Worm (Caenorhabditis elegans) whole organism, late embryonic: Measurements from ENCODE around the gene srtx-1.

Experiments
- C08G9.2 ChIP-seq: sonication (generic microtip); optimal IDR thresholded peaks from 2 replicates; lab custom pipeline; 2016; ENCODE audit warnings: mild to moderate bottlenecking, missing genetic modification characterization, moderate library complexity, missing compliant biosample characterization
- K02D7.2 ChIP-seq: sonication (generic microtip); optimal IDR thresholded peaks from 2 replicates; lab custom pipeline; 2017; ENCODE audit warnings: mild to moderate bottlenecking, missing genetic modification characterization, missing compliant biosample characterization
- ama-1 ChIP-seq: fragments of 150-350 bp; optimal IDR thresholded peaks from 2 replicates; lab custom pipeline; 2014
- ceh-14 ChIP-seq: sonication (generic microtip); optimal IDR thresholded peaks from 2 replicates; lab custom pipeline; 2016; ENCODE audit warnings: missing genotype, missing genetic modification characterization, missing compliant biosample characterization
- ceh-19 ChIP-seq: fragments of 200-800 bp; sonication (Bioruptor generic); optimal IDR thresholded peaks from 2 replicates; lab custom pipeline; 2018; ENCODE audit warnings: mild to moderate bottlenecking, missing genetic modification characterization, missing compliant biosample characterization
- ceh-2 ChIP-seq: sonication (generic microtip); optimal IDR thresholded peaks from 2 replicates; lab custom pipeline; 2016; ENCODE audit warnings: missing genotype, missing genetic modification characterization, missing compliant biosample characterization
- ceh-31 ChIP-seq: sonication (generic microtip); optimal IDR thresholded peaks from 2 replicates; lab custom pipeline; 2016; ENCODE audit warnings: missing genetic modification characterization, missing compliant biosample characterization
- ceh-45 ChIP-seq: fragments of 200-800 bp; sonication (Bioruptor generic); IDR thresholded peaks from 2 replicates; pipeline ENCODE4 v1.3.6; 2022; ENCODE audit warnings: missing genetic modification reagents, missing genetic modification characterization, missing compliant biosample characterization
- ceh-48 ChIP-seq: sonication (generic microtip); optimal IDR thresholded peaks from 2 replicates; lab custom pipeline; 2016; ENCODE audit warnings: missing genetic modification characterization, inconsistent platforms, missing compliant biosample characterization
- ceh-6 ChIP-seq: fragments of 200-800 bp; sonication (Bioruptor generic); optimal IDR thresholded peaks from 2 replicates; lab custom pipeline; 2018; ENCODE audit warnings: mild to moderate bottlenecking, missing genetic modification characterization, missing compliant biosample characterization
- ceh-9 ChIP-seq: sonication (generic microtip); optimal IDR thresholded peaks from 2 replicates; lab custom pipeline; 2016; ENCODE audit warnings: mild to moderate bottlenecking, missing genetic modification characterization, inconsistent platforms, missing compliant biosample characterization
- che-1 ChIP-seq: sonication (generic microtip); optimal IDR thresholded peaks from 2 replicates; lab custom pipeline; 2016; ENCODE audit warnings: mild to moderate bottlenecking, missing genetic modification characterization, missing compliant biosample characterization
- dmd-4 ChIP-seq: sonication (generic microtip); optimal IDR thresholded peaks from 2 replicates; lab custom pipeline; 2016; ENCODE audit warnings: borderline replicate concordance, missing genetic modification characterization, missing compliant biosample characterization
- dve-1 ChIP-seq: sonication (generic microtip); optimal IDR thresholded peaks from 2 replicates; lab custom pipeline; 2017; ENCODE audit warnings: antibody characterized with exemption, mild to moderate bottlenecking, missing genetic modification characterization, missing compliant biosample characterization
- elt-2 ChIP-seq: sonication (generic microtip); optimal IDR thresholded peaks from 2 replicates; lab custom pipeline; 2016; ENCODE audit warnings: missing genetic modification reagents, missing genetic modification characterization, missing compliant biosample characterization
- fkh-10 ChIP-seq: fragments of 150-350 bp; optimal IDR thresholded peaks from 2 replicates; lab custom pipeline; 2014; ENCODE audit warnings: missing biosample characterization, missing genetic modification reagents, missing genetic modification characterization
- fkh-6 ChIP-seq: sonication (generic microtip); optimal IDR thresholded peaks from 2 replicates; lab custom pipeline; 2016; ENCODE audit warnings: missing genetic modification characterization, missing compliant biosample characterization
- gmeb-2 ChIP-seq: sonication (generic microtip); optimal IDR thresholded peaks from 2 replicates; lab custom pipeline; 2016; ENCODE audit warnings: missing genetic modification characterization, inconsistent platforms, missing compliant biosample characterization
- hlh-15 ChIP-seq: sonication (generic microtip); optimal IDR thresholded peaks from 2 replicates; lab custom pipeline; 2016; ENCODE audit warnings: missing genetic modification characterization, missing compliant biosample characterization
- hlh-30 ChIP-seq: sonication (generic microtip); optimal IDR thresholded peaks from 2 replicates; lab custom pipeline; 2017; ENCODE audit warnings: antibody characterized with exemption, missing genetic modification characterization, missing compliant biosample characterization; ENCODE audit not compliant: insufficient read depth
- hlh-6 ChIP-seq: sonication (generic microtip); optimal IDR thresholded peaks from 2 replicates; lab custom pipeline; 2016; ENCODE audit warnings: missing genotype, missing genetic modification characterization, missing compliant biosample characterization
- hlh-8 ChIP-seq: sonication (generic microtip); optimal IDR thresholded peaks from 2 replicates; lab custom pipeline; 2016; ENCODE audit warnings: missing genotype, missing genetic modification characterization, missing compliant biosample characterization
- lin-11 ChIP-seq: fragments of 200-800 bp; sonication (Bioruptor generic); optimal IDR thresholded peaks from 2 replicates; lab custom pipeline; 2018; ENCODE audit warnings: mild to moderate bottlenecking, missing genetic modification characterization, missing compliant biosample characterization
- madf-2 ChIP-seq: sonication (generic microtip); optimal IDR thresholded peaks from 2 replicates; lab custom pipeline; 2017; ENCODE audit warnings: missing genetic modification characterization, missing compliant biosample characterization
- nhr-11 ChIP-seq: fragments of 150-350 bp; optimal IDR thresholded peaks from 2 replicates; lab custom pipeline; 2014; ENCODE audit warnings: missing biosample characterization, missing genetic modification characterization
- nhr-232 ChIP-seq: sonication (generic microtip); optimal IDR thresholded peaks from 2 replicates; lab custom pipeline; 2016; ENCODE audit warnings: missing genetic modification characterization, missing compliant biosample characterization
- npax-4 ChIP-seq: sonication (generic microtip); optimal IDR thresholded peaks from 2 replicates; lab custom pipeline; 2016; ENCODE audit warnings: missing genetic modification characterization, missing compliant biosample characterization
- pag-3 ChIP-seq: sonication (generic microtip); optimal IDR thresholded peaks from 2 replicates; lab custom pipeline; 2016; ENCODE audit warnings: missing compliant biosample characterization, missing genetic modification characterization, borderline replicate concordance
- pat-9 ChIP-seq: fragments of 200-800 bp; sonication (Bioruptor generic); optimal IDR thresholded peaks from 2 replicates; lab custom pipeline; 2018; ENCODE audit warnings: mild to moderate bottlenecking, missing genetic modification characterization, moderate library complexity, missing compliant biosample characterization
- pqm-1 ChIP-seq: sonication (generic microtip); optimal IDR thresholded peaks from 2 replicates; lab custom pipeline; 2016; ENCODE audit warnings: missing genetic modification characterization, missing compliant biosample characterization
- pros-1 ChIP-seq: fragments of 150-350 bp; optimal IDR thresholded peaks from 2 replicates; lab custom pipeline; 2014; ENCODE audit warnings: missing biosample characterization, missing genetic modification reagents, missing genetic modification characterization
- rnt-1 ChIP-seq: sonication (generic microtip); optimal IDR thresholded peaks from 2 replicates; lab custom pipeline; 2016; ENCODE audit warnings: missing genetic modification characterization, missing compliant biosample characterization
- sdc-2 ChIP-seq: sonication (generic microtip); optimal IDR thresholded peaks from 2 replicates; lab custom pipeline; 2016; ENCODE audit warnings: missing genotype, missing genetic modification characterization, missing compliant biosample characterization
- sox-2 ChIP-seq: fragments of 200-800 bp; sonication (Bioruptor generic); IDR thresholded peaks from 2 replicates; pipeline ENCODE4 v1.3.6; 2022; ENCODE audit warnings: missing genetic modification reagents, missing genetic modification characterization, missing compliant biosample characterization
- sox-4 ChIP-seq: sonication (generic microtip); optimal IDR thresholded peaks from 2 replicates; lab custom pipeline; 2017; ENCODE audit warnings: mild to moderate bottlenecking, missing genetic modification characterization, inconsistent platforms, missing compliant biosample characterization
- tbx-2 ChIP-seq: sonication (generic microtip); optimal IDR thresholded peaks from 2 replicates; lab custom pipeline; 2016; ENCODE audit warnings: missing genetic modification characterization, missing compliant biosample characterization
- ttx-3 ChIP-seq: sonication (generic microtip); optimal IDR thresholded peaks from 2 replicates; lab custom pipeline; 2016; ENCODE audit warnings: missing genetic modification reagents, missing genetic modification characterization, missing compliant biosample characterization
- unc-42 ChIP-seq: sonication (generic microtip); optimal IDR thresholded peaks from 2 replicates; lab custom pipeline; 2016; ENCODE audit warnings: missing genotype, missing genetic modification characterization, missing compliant biosample characterization
- unc-55 ChIP-seq: sonication (generic microtip); optimal IDR thresholded peaks from 2 replicates; lab custom pipeline; 2017; ENCODE audit warnings: missing biosample characterization, missing genetic modification reagents, missing genetic modification characterization
- zip-5 ChIP-seq: sonication (generic microtip); optimal IDR thresholded peaks from 2 replicates; lab custom pipeline; 2016; ENCODE audit warnings: missing genetic modification characterization, missing compliant biosample characterization
- ztf-16 ChIP-seq: sonication (generic microtip); optimal IDR thresholded peaks from 2 replicates; lab custom pipeline; 2017; ENCODE audit warnings: missing genetic modification characterization, missing compliant biosample characterization

srtx-1 gene

ce11 chrIV:7460225-7460624 lies 39.2 kb downstream of the srtx-1 start, which contains the start of gene F13B6.2:
Gene F13B6.2 (minus strand): TSS chrIV:7460325.
- no peak for TF ChIP-seq tbx-2 (tag; lab: Kevin White, UChicago)
- no peak for TF ChIP-seq ceh-2 (tag; lab: Kevin White, UChicago)
- TF ChIP-seq ama-1, result no peak
- no peak for TF ChIP-seq sox-2 (GFP tag; lab: Robert Waterston, UW)
- no peak for TF ChIP-seq pqm-1 (tag; lab: Kevin White, UChicago)
- no peak for TF ChIP-seq fkh-10 (GFP tag; lab: Kevin White, UChicago)
- TF ChIP-seq pros-1 (tag; lab: Kevin White, UChicago), result no peak
- TF ChIP-seq ceh-45 (GFP tag; lab: Robert Waterston, UW), result no peak
- TF ChIP-seq unc-55 (GFP tag; lab: Kevin White, UChicago), result no peak
- TF ChIP-seq hlh-30 (tag; lab: Kevin White, UChicago), result no peak
- TF ChIP-seq rnt-1 (tag; lab: Kevin White, UChicago), result no peak
- TF ChIP-seq elt-2, result no peak
- no peak for TF ChIP-seq ceh-31 (tag; lab: Kevin White, UChicago)
- TF ChIP-seq hlh-8, result no peak
- no peak for TF ChIP-seq ceh-6 (GFP tag; lab: Kevin White, UChicago)
- no peak for TF ChIP-seq hlh-6 (tag; lab: Kevin White, UChicago)
- TF ChIP-seq dmd-4 (tag; lab: Kevin White, UChicago), result no peak
- TF ChIP-seq, all 69 proteins: peak for 0

DNA sequence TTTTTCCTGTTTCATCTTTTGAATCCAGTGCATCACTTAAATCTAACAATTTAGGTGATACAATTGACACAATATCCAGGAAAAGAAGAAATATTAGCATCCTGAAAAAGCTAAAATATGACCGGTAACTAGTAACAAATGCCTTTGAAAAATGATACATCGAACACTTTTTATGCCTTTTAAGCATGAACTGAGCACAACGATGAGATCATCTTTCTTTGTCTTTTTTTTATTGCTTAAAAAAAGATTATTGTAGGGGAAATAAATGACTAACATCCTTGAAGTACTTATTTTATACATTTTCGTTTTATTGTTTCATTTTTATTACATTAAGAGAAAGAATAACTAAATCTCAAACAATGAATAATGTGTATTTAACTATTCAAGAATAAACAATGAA lies 44.8 kb downstream of the srtx-1 start, which contains the start of gene F13B6.3:
F13B6.3 (minus strand) TSS at position 101 of the 400 bp plus-strand sequence.
- no peak for TF ChIP-seq che-1 (tag; lab: Kevin White, UChicago)
- TF ChIP-seq ceh-6 (GFP tag; lab: Kevin White, UChicago), result no peak
- TF ChIP-seq dmd-4 (tag; lab: Kevin White, UChicago), result no peak
- TF ChIP-seq C08G9.2 (tag; lab: Kevin White, UChicago), result no peak
- no peak for TF ChIP-seq zip-5 (tag; lab: Kevin White, UChicago)
- no peak for TF ChIP-seq tbx-2 (tag; lab: Kevin White, UChicago)
- TF ChIP-seq, all 69 proteins: peak for 0

DNA sequence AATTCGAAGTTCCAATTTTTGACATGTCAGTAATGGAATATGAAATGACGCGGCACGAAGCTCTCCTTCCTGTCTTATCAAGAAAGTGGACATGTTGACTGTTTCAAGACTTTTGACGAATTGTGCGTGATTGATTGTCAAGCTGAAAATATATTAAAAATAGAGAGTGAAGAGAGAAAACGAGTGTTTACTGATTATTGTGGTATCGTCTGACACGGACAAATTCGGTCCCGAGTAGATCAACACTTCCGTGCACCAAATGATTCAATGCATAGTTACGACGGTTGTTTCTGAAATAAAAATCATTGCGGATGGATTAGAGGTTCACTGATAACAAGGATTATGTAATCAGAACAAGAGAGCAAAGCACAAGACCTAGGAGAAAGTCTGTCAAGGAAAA lies 46.2 kb downstream of the srtx-1 start:
- TF ChIP-seq ttx-3, result no peak
- no peak for TF ChIP-seq dve-1 (tag; lab: Kevin White, UChicago)
- TF ChIP-seq ztf-16 (tag; lab: Kevin White, UChicago), result no peak
- TF ChIP-seq madf-2 (tag; lab: Kevin White, UChicago), result no peak
- no peak for TF ChIP-seq ceh-48
- no peak for TF ChIP-seq nhr-232
- no peak for TF ChIP-seq lin-11
- TF ChIP-seq ceh-9 (tag; lab: Kevin White, UChicago), result no peak
- TF ChIP-seq K02D7.2 (tag; lab: Kevin White, UChicago), result no peak
- no peak for TF ChIP-seq sox-4 (tag; lab: Kevin White, UChicago)
- TF ChIP-seq unc-55 (GFP tag; lab: Kevin White, UChicago), result no peak
- TF ChIP-seq C08G9.2 (tag; lab: Kevin White, UChicago), result no peak
- TF ChIP-seq ceh-6 (GFP tag; lab: Kevin White, UChicago), result no peak

DNA sequence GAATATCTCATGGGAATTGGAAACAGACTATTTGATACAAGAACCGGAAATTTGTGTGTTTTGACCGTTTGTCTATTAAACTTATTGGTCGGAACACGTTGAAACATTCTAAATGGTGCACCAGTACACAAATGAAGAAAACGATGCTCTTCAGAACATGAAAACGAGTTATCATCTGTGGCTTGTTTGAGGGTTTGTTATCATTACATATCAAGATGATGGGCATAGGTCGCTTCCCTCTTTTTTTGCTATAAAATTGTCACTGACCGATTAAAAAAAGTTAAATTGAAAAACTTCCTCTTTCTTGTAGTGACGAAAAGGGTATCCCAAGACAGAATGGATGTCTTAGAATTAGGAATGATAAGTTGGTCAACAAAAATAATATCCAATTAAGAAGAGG lies 47.6 kb downstream of the srtx-1 start:
- TF ChIP-seq unc-42 (no peak), pat-9 (tag; lab: Kevin White, UChicago) (no peak), ceh-48 (no peak), ceh-6 (GFP tag; lab: Kevin White, UChicago) (no peak), elt-2 (no peak), gmeb-2 (tag; lab: Kevin White, UChicago) (no peak), npax-4 (tag; lab: Kevin White, UChicago) (no peak), ceh-14 (tag; lab: Kevin White, UChicago) (no peak), ceh-19 (no peak), nhr-11 (no peak), fkh-6 (no peak), madf-2 (tag; lab: Kevin White, UChicago) (no peak), hlh-15 (no peak), ceh-45 (GFP tag; lab: Robert Waterston, UW) (no peak), pros-1 (tag; lab: Kevin White, UChicago) (no peak), sdc-2 (tag; lab: Kevin White, UChicago) (no peak), pag-3 (tag; lab: Kevin White, UChicago) (no peak), zip-5 (tag; lab: Kevin White, UChicago) (no peak)
